Worm (Caenorhabditis elegans): Measurements from ENCODE around the gene pigc-1.
A peak's percentile ranks its signal among the peaks of the same experiment; 100 is the strongest.

Gene pigc-1

ce11 chrIV:9367852-9368627, 25.1 kb upstream of the pigc-1 start:
- TF ChIP-seq ZK185.1 (tag; optimal IDR thresholded peaks at IDR 0.05; ENCODE audit: poor library complexity, severe bottlenecking), result peak; percentile 10
- peak; percentile 13 for TF ChIP-seq tbp1 (GFP tag; optimal IDR thresholded peaks at IDR 0.05)
- TF ChIP-seq fkh-3 (tag; optimal IDR thresholded peaks at IDR 0.05), result no peak
- peak; percentile 20; the same call in 1 of the 2 replicates for TF ChIP-seq B0019.2 (GFP tag; conservative IDR thresholded peaks at IDR 0.05)
- peak; percentile 90 for TF ChIP-seq lsl-1 (GFP tag; optimal IDR thresholded peaks at IDR 0.05)
- no peak for TF ChIP-seq Y53G8AR.9 (GFP tag; conservative IDR thresholded peaks at IDR 0.05)
- TF ChIP-seq nhr-80 (tag; optimal IDR thresholded peaks at IDR 0.05), result peak; percentile 15
- peak; percentile 8 for TF ChIP-seq lin-40 (tag; optimal IDR thresholded peaks at IDR 0.05)
- peak; percentile 70 for TF ChIP-seq snpc-3.4 (tag; optimal IDR thresholded peaks at IDR 0.05)
- TF ChIP-seq hsf-1 (GFP tag; IDR thresholded peaks at IDR 0.05), result 0 out of 2 replicates have a peak, but pooled peaks have one; percentile 16
- no peak for TF ChIP-seq egrh-3 (GFP tag; IDR thresholded peaks at IDR 0.05)
- no peak for TF ChIP-seq B0035.1 (tag; optimal IDR thresholded peaks at IDR 0.05)
- no peak for TF ChIP-seq ceh-79 (tag; optimal IDR thresholded peaks at IDR 0.05)
- peak; percentile 31; the same call in 1 of the 2 replicates for TF ChIP-seq ekl-4 (GFP tag; IDR thresholded peaks at IDR 0.05)
- peak; percentile 90 for TF ChIP-seq F33H1.4 (GFP tag; IDR thresholded peaks at IDR 0.05)
- TF ChIP-seq let-607 (tag; optimal IDR thresholded peaks at IDR 0.05), result no peak
- TF ChIP-seq snpc-4 (GFP tag; optimal IDR thresholded peaks at IDR 0.05), result peak; percentile 10
- TF ChIP-seq snpc-4 (tag; optimal IDR thresholded peaks at IDR 0.05), result peak in 2 of 4 experiments; percentile 9 to 48
- peak; percentile 35; the same call in 1 of the 2 replicates for TF ChIP-seq mcd-1 (GFP tag; IDR thresholded peaks at IDR 0.05)
- TF ChIP-seq ceh-27 (GFP tag; optimal IDR thresholded peaks at IDR 0.05), result peak; percentile 24
- 0 out of 2 replicates have a peak, but pooled peaks have one; percentile 22 for TF ChIP-seq attf-6 (GFP tag; IDR thresholded peaks at IDR 0.05)
- no peak for TF ChIP-seq let-526 (GFP tag; IDR thresholded peaks at IDR 0.05)
- TF ChIP-seq xnd-1 (tag; optimal IDR thresholded peaks at IDR 0.05), result peak; percentile 89
- TF ChIP-seq sdz-38 (tag; optimal IDR thresholded peaks at IDR 0.05), result no peak
- no peak for TF ChIP-seq unc-62 (GFP tag; optimal IDR thresholded peaks at IDR 0.05)
- TF ChIP-seq attf-5 (GFP tag; optimal IDR thresholded peaks at IDR 0.05), result peak; percentile 10
- TF ChIP-seq hmg-1.2 (GFP tag; IDR thresholded peaks at IDR 0.05), result peak; percentile 35; the same call in 1 of the 2 replicates
- TF ChIP-seq efl-1 (GFP tag; optimal IDR thresholded peaks at IDR 0.05), result peak; percentile 92
- peak; percentile 67 for TF ChIP-seq snpc-1.3 (tag; optimal IDR thresholded peaks at IDR 0.05; ENCODE audit: insufficient read depth)
- TF ChIP-seq madf-6 (GFP tag; IDR thresholded peaks at IDR 0.05), result peak; percentile 96
- TF ChIP-seq lin-54 (GFP tag; optimal IDR thresholded peaks at IDR 0.05), result peak; percentile 70
- TF ChIP-seq him-1 (tag; optimal IDR thresholded peaks at IDR 0.05), result no peak
- TF ChIP-seq snpc-1.1 (tag; optimal IDR thresholded peaks at IDR 0.05; ENCODE audit: insufficient read depth), result peak; percentile 37
- no peak for TF ChIP-seq ceh-40 (GFP tag; IDR thresholded peaks at IDR 0.05)
- TF ChIP-seq ceh-91 (GFP tag; IDR thresholded peaks at IDR 0.05), result peak; percentile 76
- peak; percentile 76 for TF ChIP-seq dpl-1 (GFP tag; optimal IDR thresholded peaks at IDR 0.05)
- no peak for TF ChIP-seq rcor-1 (GFP tag; IDR thresholded peaks at IDR 0.05)
- TF ChIP-seq F49E8.2 (tag; optimal IDR thresholded peaks at IDR 0.05; ENCODE audit: insufficient read depth), result peak; percentile 42
- TF ChIP-seq tlf-1 (GFP tag; optimal IDR thresholded peaks at IDR 0.05), result peak; percentile 50
- peak; percentile 82 for TF ChIP-seq madf-8 (GFP tag; conservative IDR thresholded peaks at IDR 0.05)
- 0 out of 2 replicates have a peak, but pooled peaks have one; percentile 13 for TF ChIP-seq dox-1 (GFP tag; IDR thresholded peaks at IDR 0.05)
- no peak for TF ChIP-seq unc-130 (GFP tag; optimal IDR thresholded peaks at IDR 0.05)
